Fruit fly (Drosophila melanogaster) whole organism: ENCODE measurements around the gene CG15549.

Experiments used
- Dll ChIP-seq: fragments of >200 bp; optimal IDR thresholded peaks from 2 replicates; lab custom pipeline; 2017
- EcR ChIP-seq, 2 experiments: fragments of >200 bp; optimal IDR thresholded peaks; 2 replicates each; lab custom pipeline; 2017; ENCODE audit warnings: missing biosample characterization in 2 of 2, missing genetic modification characterization in 2 of 2, missing genetic modification reagents in 2 of 2
- pan ChIP-seq: fragments of >200 bp; optimal IDR thresholded peaks from 2 replicates; lab custom pipeline; 2017
- psq ChIP-seq: fragments of >200 bp; optimal IDR thresholded peaks from 2 replicates; lab custom pipeline; 2017
- usp ChIP-seq: fragments of >200 bp; optimal IDR thresholded peaks from 2 replicates; lab custom pipeline; 2017; ENCODE audit warnings: missing biosample characterization, missing genetic modification characterization, mixed read lengths

DNA sequence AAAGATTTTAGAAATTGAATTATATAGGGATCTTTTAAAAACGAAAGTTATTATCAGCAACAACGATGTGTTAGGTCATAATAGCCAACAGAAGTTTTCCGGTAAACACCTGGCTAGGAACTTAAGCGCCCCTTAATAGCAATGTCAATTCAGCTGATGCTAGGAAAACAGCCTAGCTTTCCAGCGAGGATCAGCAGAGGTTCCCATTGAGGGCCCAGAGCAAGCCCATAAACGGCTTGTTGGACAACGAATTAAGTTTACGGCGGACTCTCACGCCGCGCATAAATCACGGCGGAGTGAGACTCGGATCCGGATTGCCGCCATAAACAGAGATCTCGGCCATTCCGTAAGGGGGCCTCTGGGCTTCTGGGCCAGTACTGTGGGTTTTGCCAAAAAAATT is 22.6 kb downstream of the CG15549 start:
- no peak for TF ChIP-seq usp (GFP tag; lab: Kevin White, UChicago)
- no peak for TF ChIP-seq psq (lab: Kevin White, UChicago)
- no peak for TF ChIP-seq pan (lab: Kevin White, UChicago)
- no peak for TF ChIP-seq EcR (GFP tag; optimal IDR thresholded peaks at IDR 0.05; lab: Kevin White, UChicago)
- TF ChIP-seq Dll (lab: Kevin White, UChicago), result no peak
